Fruit fly (Drosophila melanogaster): ENCODE data around the gene CG4133.

Gene CG4133

DNA sequence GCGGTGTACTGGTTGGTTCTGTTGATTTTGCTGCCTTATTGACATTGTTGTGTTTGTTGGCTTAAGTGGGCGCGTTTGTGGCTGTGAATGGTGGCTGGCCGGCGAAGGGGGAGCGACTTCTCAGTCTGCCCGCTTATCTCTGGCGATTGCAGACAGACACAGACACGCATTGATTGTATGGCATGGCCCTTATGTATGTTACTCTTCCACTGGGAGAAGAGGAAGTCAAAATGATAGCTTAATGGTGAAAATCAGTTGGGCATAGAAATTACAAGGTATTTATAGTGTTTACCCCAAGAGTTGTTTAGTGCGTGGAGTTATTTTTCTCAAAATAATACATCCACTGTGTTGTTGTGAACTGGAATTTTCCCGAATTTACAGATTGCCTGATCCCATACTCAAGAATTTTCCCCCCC is 30.5 kb downstream of the CG4133 start:
- TF ChIP-seq CG8301 (tag; optimal IDR thresholded peaks at IDR 0.05): peak; percentile 52
- peak; percentile 87 for TF ChIP-seq Pif1B (GFP tag; optimal IDR thresholded peaks at IDR 0.05)
- TF ChIP-seq Pif1A (GFP tag; optimal IDR thresholded peaks at IDR 0.05): peak; percentile 92
- peak; percentile 89 for TF ChIP-seq gl (tag; optimal IDR thresholded peaks at IDR 0.05)
- TF ChIP-seq CG14655 (GFP tag; optimal IDR thresholded peaks at IDR 0.05): peak; percentile 66
- TF ChIP-seq CG10348 (GFP tag; IDR thresholded peaks at IDR 0.05): no peak
- TF ChIP-seq CG8159 (tag; optimal IDR thresholded peaks at IDR 0.05): peak; percentile 55
- peak; percentile 12 for TF ChIP-seq CG9948 (tag; optimal IDR thresholded peaks at IDR 0.05)
- TF ChIP-seq CG32121 (GFP tag; IDR thresholded peaks at IDR 0.05): peak; percentile 77; the same call in 1 of the 2 replicates
- peak; percentile 49 for TF ChIP-seq CG15710 (tag; optimal IDR thresholded peaks at IDR 0.05)
- peak; percentile 88 for TF ChIP-seq CG4496 (GFP tag; IDR thresholded peaks at IDR 0.05)
- TF ChIP-seq CG13204 (GFP tag; optimal IDR thresholded peaks at IDR 0.05): peak; percentile 92
- peak; percentile 70 for TF ChIP-seq CG34367 (tag; optimal IDR thresholded peaks at IDR 0.05)
- TF ChIP-seq fd96Ca (GFP tag; IDR thresholded peaks at IDR 0.05): peak; percentile 76
- peak; percentile 43 for TF ChIP-seq CG17806 (tag; optimal IDR thresholded peaks at IDR 0.05)
- TF ChIP-seq rn (GFP tag; IDR thresholded peaks at IDR 0.05): 0 out of 2 replicates have a peak, but pooled peaks have one; percentile 28
- TF ChIP-seq Ets98B (GFP tag; IDR thresholded peaks at IDR 0.05): peak; percentile 80
- TF ChIP-seq CG12605 (GFP tag; IDR thresholded peaks at IDR 0.05): peak; percentile 48
- peak; percentile 86 for TF ChIP-seq Snoo (tag; optimal IDR thresholded peaks at IDR 0.05)
- peak; percentile 90 for TF ChIP-seq EcR (GFP tag; optimal IDR thresholded peaks at IDR 0.05)
- no peak for TF ChIP-seq D1 (tag; optimal IDR thresholded peaks at IDR 0.05)

DNA sequence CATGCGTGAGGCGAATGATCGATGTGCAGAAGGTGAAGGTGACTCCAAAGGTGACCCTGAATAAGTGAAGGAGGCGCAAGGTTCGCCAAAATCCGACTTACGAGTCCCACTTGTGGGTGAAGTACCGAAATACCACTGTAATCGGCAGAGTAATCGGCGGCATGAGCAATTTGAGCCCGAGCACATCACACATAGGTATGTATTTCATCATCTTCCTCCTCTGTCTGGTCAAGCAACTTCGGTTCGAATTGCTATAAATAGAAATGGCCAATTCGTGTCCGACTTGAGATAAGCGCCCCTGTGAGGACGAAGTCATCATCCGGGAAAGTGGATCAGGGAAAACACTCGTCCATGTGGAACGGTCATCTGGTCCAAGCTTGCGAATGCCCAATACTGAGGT is 31.8 kb downstream of the CG4133 start:
- peak; percentile 54 for TF ChIP-seq EcR (GFP tag; optimal IDR thresholded peaks at IDR 0.05)
- TF ChIP-seq CG8301 (tag; optimal IDR thresholded peaks at IDR 0.05): no peak

DNA sequence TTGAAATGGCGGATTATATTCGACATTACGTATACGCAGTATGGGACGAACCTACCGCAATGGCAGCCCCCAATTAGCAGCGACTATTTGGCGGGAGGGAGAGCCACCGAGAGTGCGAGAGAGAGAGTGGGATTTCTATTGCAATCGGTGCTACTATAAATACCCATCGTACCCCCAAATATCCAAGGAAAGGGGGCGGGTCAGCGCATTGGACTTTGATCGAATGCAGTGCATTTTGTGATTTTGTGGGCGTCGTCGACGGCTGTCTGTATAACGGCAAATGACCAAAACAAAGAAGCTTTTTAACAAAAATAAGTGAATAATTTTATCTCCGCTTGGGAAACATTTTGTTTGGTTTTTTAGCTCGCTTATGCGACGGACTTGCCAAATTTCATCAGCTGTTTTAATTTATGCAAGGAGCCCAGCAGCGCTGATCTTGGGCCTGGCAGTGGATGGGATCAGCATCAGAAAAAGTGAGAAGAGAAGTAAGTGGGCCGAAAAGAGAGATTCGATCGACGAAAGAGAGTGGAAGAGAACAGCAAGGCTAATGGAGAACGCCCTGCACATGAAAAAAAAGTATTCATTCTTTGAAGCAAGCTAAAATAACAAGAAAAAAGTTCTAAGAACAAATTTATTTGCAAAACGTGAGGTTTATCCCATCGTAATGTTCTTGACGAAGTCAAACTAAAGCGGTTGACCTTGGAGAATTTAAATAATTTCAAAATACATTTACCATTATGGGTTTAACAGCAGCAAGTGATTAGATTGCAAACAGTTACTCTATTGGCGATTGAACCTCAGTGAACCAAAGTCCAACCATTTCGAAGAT is 32.6 kb downstream of the CG4133 start:
- peak; percentile 71 for TF ChIP-seq CG4496 (GFP tag; IDR thresholded peaks at IDR 0.05)
- TF ChIP-seq CG14655 (GFP tag; optimal IDR thresholded peaks at IDR 0.05): peak; percentile 25
- peak; percentile 61 for TF ChIP-seq CG8159 (tag; optimal IDR thresholded peaks at IDR 0.05)
- TF ChIP-seq Snoo (tag; optimal IDR thresholded peaks at IDR 0.05): no peak
- TF ChIP-seq CG17806 (tag; optimal IDR thresholded peaks at IDR 0.05): peak; percentile 53
- TF ChIP-seq EcR (GFP tag; optimal IDR thresholded peaks at IDR 0.05): no peak
- TF ChIP-seq Pif1B (GFP tag; optimal IDR thresholded peaks at IDR 0.05): peak; percentile 31
- peak; percentile 70 for TF ChIP-seq CG32121 (GFP tag; IDR thresholded peaks at IDR 0.05)
- TF ChIP-seq Ets98B (GFP tag; IDR thresholded peaks at IDR 0.05): peak; percentile 41; the same call in 1 of the 2 replicates
- TF ChIP-seq gl (tag; optimal IDR thresholded peaks at IDR 0.05): no peak
- peak; percentile 18 for TF ChIP-seq CG8301 (tag; optimal IDR thresholded peaks at IDR 0.05)
- TF ChIP-seq CG10348 (GFP tag; IDR thresholded peaks at IDR 0.05): no peak
- TF ChIP-seq CG12605 (GFP tag; IDR thresholded peaks at IDR 0.05): peak; percentile 31; the same call in 1 of the 2 replicates
- TF ChIP-seq D1 (tag; optimal IDR thresholded peaks at IDR 0.05): no peak
- no peak for TF ChIP-seq CG13204 (GFP tag; optimal IDR thresholded peaks at IDR 0.05)
- peak; percentile 40 for TF ChIP-seq CG9948 (tag; optimal IDR thresholded peaks at IDR 0.05)
- peak; percentile 20 for TF ChIP-seq Pif1A (GFP tag; optimal IDR thresholded peaks at IDR 0.05)
- TF ChIP-seq fd96Ca (GFP tag; IDR thresholded peaks at IDR 0.05): no peak
- peak; percentile 55 for TF ChIP-seq CG15710 (tag; optimal IDR thresholded peaks at IDR 0.05)
- peak; percentile 27 for TF ChIP-seq CG34367 (tag; optimal IDR thresholded peaks at IDR 0.05)
- TF ChIP-seq rn (GFP tag; IDR thresholded peaks at IDR 0.05): no peak

DNA sequence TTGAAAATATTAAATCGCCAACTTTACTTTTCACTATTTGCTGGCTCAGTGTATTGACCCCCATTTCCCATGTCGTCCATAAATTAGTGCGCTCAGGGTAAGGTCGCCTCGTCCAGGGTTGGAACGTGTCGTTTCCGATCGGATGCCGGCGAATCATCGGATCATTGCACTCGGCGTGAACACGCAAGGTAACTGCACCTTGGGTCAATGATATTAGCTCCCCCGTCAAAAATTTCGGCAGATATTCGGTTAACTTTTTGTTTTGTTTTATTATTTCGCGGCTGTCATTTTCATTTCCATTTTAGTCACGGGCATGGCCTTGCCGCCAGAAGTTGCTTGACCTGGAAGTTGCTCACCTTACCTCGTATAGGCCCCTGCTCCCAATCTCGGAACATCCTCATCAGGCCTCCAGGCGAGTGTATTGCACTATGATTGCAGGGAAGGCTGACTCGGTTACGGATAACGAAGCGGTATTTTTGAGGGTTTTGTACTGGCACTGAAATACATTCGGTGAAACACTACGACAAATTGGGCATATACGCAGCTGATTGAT is 33.3 kb downstream of the CG4133 start:
- TF ChIP-seq Snoo (tag; optimal IDR thresholded peaks at IDR 0.05) (peak; percentile 48), CG15710 (tag; optimal IDR thresholded peaks at IDR 0.05) (no peak), CG8301 (tag; optimal IDR thresholded peaks at IDR 0.05) (no peak), CG13204 (GFP tag; optimal IDR thresholded peaks at IDR 0.05) (no peak), CG17806 (tag; optimal IDR thresholded peaks at IDR 0.05) (peak; percentile 0), fd96Ca (GFP tag; IDR thresholded peaks at IDR 0.05) (0 out of 3 replicates have a peak, but pooled peaks have one; percentile 10), EcR (GFP tag; optimal IDR thresholded peaks at IDR 0.05) (peak; percentile 91), rn (GFP tag; IDR thresholded peaks at IDR 0.05) (no peak)

DNA sequence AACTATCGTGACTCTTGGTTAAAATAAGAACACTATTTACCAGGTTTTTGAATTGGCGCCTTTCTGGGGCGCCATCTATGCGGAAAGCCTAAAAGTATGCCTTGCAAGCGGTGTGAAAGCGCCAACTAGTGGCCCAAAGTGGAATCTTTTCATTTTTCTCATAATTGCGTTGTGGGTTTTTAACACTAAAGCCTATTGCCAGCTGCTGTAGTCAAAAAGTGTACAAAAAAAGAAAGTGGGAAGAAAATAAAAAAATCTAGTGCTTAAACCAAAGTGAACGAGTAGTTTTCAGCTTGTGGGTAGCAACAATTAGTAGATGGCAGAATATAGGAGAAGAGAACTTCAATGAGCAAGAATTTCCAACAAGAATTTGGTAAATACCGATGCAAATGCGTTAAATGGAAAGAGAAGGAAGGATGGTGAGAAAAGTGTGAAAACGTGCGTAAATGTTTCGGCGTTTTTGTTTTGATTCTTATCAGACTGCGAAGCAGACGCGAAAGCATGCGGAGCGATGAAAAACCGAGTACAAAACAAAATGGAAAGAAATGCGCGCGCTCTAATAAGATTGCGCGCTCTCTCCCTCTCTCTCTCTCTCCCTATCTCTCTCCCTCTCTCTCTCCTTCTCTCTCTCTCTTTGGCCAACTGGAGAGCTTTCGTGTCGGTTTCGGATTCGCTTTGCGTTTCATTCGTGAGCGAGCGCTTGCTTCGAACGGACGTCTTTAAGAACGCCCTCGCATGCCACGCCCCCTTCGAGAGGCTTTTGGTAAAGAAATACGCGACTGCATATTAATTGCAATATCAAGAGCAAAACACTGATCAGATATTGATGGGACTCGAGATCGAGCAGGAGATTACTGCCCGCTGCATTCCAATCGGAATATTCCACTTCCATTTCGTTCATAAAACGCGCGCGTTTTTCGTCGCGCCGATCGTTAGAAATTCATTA is 35.1 kb downstream of the CG4133 start:
- TF ChIP-seq CG8159 (tag; optimal IDR thresholded peaks at IDR 0.05) (peak; percentile 39), CG15710 (tag; optimal IDR thresholded peaks at IDR 0.05) (peak; percentile 45), CG4496 (GFP tag; IDR thresholded peaks at IDR 0.05) (peak; percentile 64), CG13204 (GFP tag; optimal IDR thresholded peaks at IDR 0.05) (peak; percentile 58), rn (GFP tag; IDR thresholded peaks at IDR 0.05) (peak; percentile 41; the same call in 1 of the 2 replicates), Snoo (tag; optimal IDR thresholded peaks at IDR 0.05) (peak; percentile 44), fd96Ca (GFP tag; IDR thresholded peaks at IDR 0.05) (peak; percentile 63; the same call in 2 of the 3 replicates), CG12605 (GFP tag; IDR thresholded peaks at IDR 0.05) (peak; percentile 90), CG17806 (tag; optimal IDR thresholded peaks at IDR 0.05) (peak; percentile 30), CG34367 (tag; optimal IDR thresholded peaks at IDR 0.05) (peak; percentile 55), EcR (GFP tag; optimal IDR thresholded peaks at IDR 0.05) (peak; percentile 5), D1 (tag; optimal IDR thresholded peaks at IDR 0.05) (no peak), Pif1B (GFP tag; optimal IDR thresholded peaks at IDR 0.05) (peak; percentile 90), Ets98B (GFP tag; IDR thresholded peaks at IDR 0.05) (peak; percentile 83), CG8301 (tag; optimal IDR thresholded peaks at IDR 0.05) (peak; percentile 34), CG10348 (GFP tag; IDR thresholded peaks at IDR 0.05) (no peak), Pif1A (GFP tag; optimal IDR thresholded peaks at IDR 0.05) (peak; percentile 72), gl (tag; optimal IDR thresholded peaks at IDR 0.05) (peak; percentile 53), CG32121 (GFP tag; IDR thresholded peaks at IDR 0.05) (peak; percentile 55; the same call in 1 of the 2 replicates), CG9948 (tag; optimal IDR thresholded peaks at IDR 0.05) (peak; percentile 0), CG14655 (GFP tag; optimal IDR thresholded peaks at IDR 0.05) (peak; percentile 56)

Data from whole organism, pupa.